Worm (Caenorhabditis elegans): ENCODE data around the gene psf-1.
A peak's percentile ranks its signal among the peaks of the same experiment; 100 is the strongest.

Gene psf-1

ce11 chrII:9933947-9934383 is 34.5 kb upstream of the psf-1 start (continued):
- TF ChIP-seq rec-8 (tag; optimal IDR thresholded peaks at IDR 0.05) (no peak), him-1 (tag; optimal IDR thresholded peaks at IDR 0.05) (no peak), Y95B8A.8 (GFP tag; IDR thresholded peaks at IDR 0.05) (no peak), mes-4 (tag; optimal IDR thresholded peaks at IDR 0.05) (no peak), dpff-1 (tag; optimal IDR thresholded peaks at IDR 0.05) (peak; percentile 72), ekl-4 (GFP tag; IDR thresholded peaks at IDR 0.05) (no peak), ztf-3 (GFP tag; optimal IDR thresholded peaks at IDR 0.05) (no peak), ceh-79 (tag; optimal IDR thresholded peaks at IDR 0.05) (peak; percentile 48), ztf-25 (GFP tag; IDR thresholded peaks at IDR 0.05) (no peak), T07F8.4 (tag; optimal IDR thresholded peaks at IDR 0.05) (no peak), attf-5 (GFP tag; optimal IDR thresholded peaks at IDR 0.05) (no peak), unc-62 (GFP tag; optimal IDR thresholded peaks at IDR 0.05) (no peak), lag-1 (GFP tag; IDR thresholded peaks at IDR 0.05) (no peak), somi-1 (GFP tag; optimal IDR thresholded peaks at IDR 0.05) (no peak), ztf-22 (GFP tag; optimal IDR thresholded peaks at IDR 0.05) (peak; percentile 21), hsf-1 (GFP tag; IDR thresholded peaks at IDR 0.05) (0 out of 2 replicates have a peak, but pooled peaks have one; percentile 20), F23B12.7 (tag; optimal IDR thresholded peaks at IDR 0.05; ENCODE audit: insufficient read depth) (peak; percentile 2), dox-1 (GFP tag; IDR thresholded peaks at IDR 0.05) (no peak), F52B5.7 (tag; optimal IDR thresholded peaks at IDR 0.05) (peak; percentile 20), ceh-100 (GFP tag; IDR thresholded peaks at IDR 0.05) (no peak), nhr-179 (tag; optimal IDR thresholded peaks at IDR 0.05) (no peak), chd-7 (tag; optimal IDR thresholded peaks at IDR 0.05) (peak; percentile 10), F37B4.10 (GFP tag; IDR thresholded peaks at IDR 0.05) (no peak), D2030.7 (GFP tag; IDR thresholded peaks at IDR 0.05) (no peak), repo-1 (tag; optimal IDR thresholded peaks at IDR 0.05) (peak; percentile 90), bed-1 (GFP tag; IDR thresholded peaks at IDR 0.05) (no peak), nhr-80 (tag; optimal IDR thresholded peaks at IDR 0.05) (peak; percentile 18), K12H6.12 (tag; optimal IDR thresholded peaks at IDR 0.05) (no peak), hlh-12 (tag; optimal IDR thresholded peaks at IDR 0.05) (no peak), tlf-1 (GFP tag; optimal IDR thresholded peaks at IDR 0.05) (peak; percentile 64), F39B2.1 (GFP tag; IDR thresholded peaks at IDR 0.05) (no peak), let-526 (GFP tag; IDR thresholded peaks at IDR 0.05) (no peak), bed-2 (GFP tag; IDR thresholded peaks at IDR 0.05) (no peak), rcor-1 (GFP tag; IDR thresholded peaks at IDR 0.05) (no peak), C17E4.6 (GFP tag; IDR thresholded peaks at IDR 0.05) (no peak), nhr-90 (tag; optimal IDR thresholded peaks at IDR 0.05) (peak; percentile 41), snpc-1.3 (tag; optimal IDR thresholded peaks at IDR 0.05; ENCODE audit: insufficient read depth) (no peak), atf-7 (tag; optimal IDR thresholded peaks at IDR 0.05) (peak; percentile 11), C06A6.2 (GFP tag; conservative IDR thresholded peaks at IDR 0.05) (no peak), ets-4 (GFP tag; optimal IDR thresholded peaks at IDR 0.05) (no peak), nhr-27 (tag; optimal IDR thresholded peaks at IDR 0.05) (no peak), F49E8.2 (tag; optimal IDR thresholded peaks at IDR 0.05; ENCODE audit: insufficient read depth) (no peak), snpc-4 (GFP tag; optimal IDR thresholded peaks at IDR 0.05) (no peak), snpc-4 (tag; optimal IDR thresholded peaks at IDR 0.05) (peak in 1 of 4 experiments; percentile 3), K11D2.4 (GFP tag; IDR thresholded peaks at IDR 0.05) (no peak), ZK185.1 (tag; optimal IDR thresholded peaks at IDR 0.05; ENCODE audit: poor library complexity, severe bottlenecking) (peak; percentile 59), rpc-1 (optimal IDR thresholded peaks at IDR 0.05) (no peak), rpc-1 (tag; optimal IDR thresholded peaks at IDR 0.05) (no peak), sptf-2 (GFP tag; optimal IDR thresholded peaks at IDR 0.05) (no peak), efl-1 (GFP tag; optimal IDR thresholded peaks at IDR 0.05) (no peak)
